Fruit fly (Drosophila melanogaster): ENCODE data around the gene CG15211.

Gene CG15211

DNA sequence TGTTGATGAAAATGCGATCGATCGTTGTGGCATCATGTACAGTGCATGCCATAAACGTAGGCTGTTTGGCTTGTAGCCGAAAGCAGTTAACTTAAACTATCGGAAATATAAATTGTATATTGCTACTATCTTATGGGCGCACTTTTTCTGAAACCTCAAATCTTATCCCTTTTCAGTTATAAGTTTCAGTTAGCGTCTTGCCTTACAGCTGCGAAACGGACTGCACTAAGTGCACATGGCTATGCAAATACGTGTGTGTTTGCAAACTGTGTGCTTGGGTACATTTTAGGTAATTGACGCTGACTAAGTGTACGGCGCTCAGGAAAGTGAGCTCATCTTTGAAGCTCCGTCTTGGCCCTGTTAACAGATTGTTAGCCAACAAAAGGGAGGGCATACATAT, 3.3 kb downstream of the CG15211 start (continued):
- TF ChIP-seq gcm2 (GFP tag; optimal IDR thresholded peaks at IDR 0.05) (peak; percentile 16), corto (GFP tag; optimal IDR thresholded peaks at IDR 0.05) (no peak), fd64A (GFP tag; optimal IDR thresholded peaks at IDR 0.05) (no peak), CG8944 (GFP tag; optimal IDR thresholded peaks at IDR 0.05) (peak; percentile 7), kni (GFP tag; optimal IDR thresholded peaks at IDR 0.05) (no peak), CG12104 (GFP tag; optimal IDR thresholded peaks at IDR 0.05) (no peak), CG6175 (GFP tag; IDR thresholded peaks at IDR 0.05) (no peak), zf30C (GFP tag; optimal IDR thresholded peaks at IDR 0.05) (no peak), CG17912 (GFP tag; optimal IDR thresholded peaks at IDR 0.05) (no peak), Rfx (GFP tag; IDR thresholded peaks at IDR 0.05) (peak; percentile 66), CG6254 (GFP tag; optimal IDR thresholded peaks at IDR 0.05) (no peak), cas (GFP tag; IDR thresholded peaks at IDR 0.05) (no peak), nom (GFP tag; optimal IDR thresholded peaks at IDR 0.05) (no peak), Asciz (GFP tag; optimal IDR thresholded peaks at IDR 0.05) (peak; percentile 22), chif (GFP tag; optimal IDR thresholded peaks at IDR 0.05) (peak in 1 of 2 experiments; percentile 14), sd (tag; optimal IDR thresholded peaks at IDR 0.05) (no peak), CG4282 (GFP tag; optimal IDR thresholded peaks at IDR 0.05) (no peak), jing (GFP tag; optimal IDR thresholded peaks at IDR 0.05) (no peak), CG10321 (GFP tag; IDR thresholded peaks at IDR 0.05) (no peak), aop (GFP tag; IDR thresholded peaks at IDR 0.05) (no peak), Doc3 (GFP tag; IDR thresholded peaks at IDR 0.05; ENCODE audit: partially characterized antibody) (no peak), Max (GFP tag; optimal IDR thresholded peaks at IDR 0.05) (no peak), CG7372 (GFP tag; IDR thresholded peaks at IDR 0.05) (0 out of 2 replicates have a peak, but pooled peaks have one; percentile 43), amos (GFP tag; IDR thresholded peaks at IDR 0.05; ENCODE audit: partially characterized antibody) (no peak), shn (GFP tag; optimal IDR thresholded peaks at IDR 0.05) (no peak), CG15696 (tag; optimal IDR thresholded peaks at IDR 0.05) (no peak), CG4617 (GFP tag; optimal IDR thresholded peaks at IDR 0.05; ENCODE audit: borderline replicate concordance) (no peak), ERR (GFP tag; optimal IDR thresholded peaks at IDR 0.05) (no peak), yki (optimal IDR thresholded peaks at IDR 0.05) (no peak), Fer2 (tag; optimal IDR thresholded peaks at IDR 0.05) (no peak), CG15269 (tag; optimal IDR thresholded peaks at IDR 0.05) (peak; percentile 69), Lpt (GFP tag; optimal IDR thresholded peaks at IDR 0.05) (no peak), CG16779 (GFP tag; IDR thresholded peaks at IDR 0.05) (no peak), CG9215 (GFP tag; IDR thresholded peaks at IDR 0.05) (peak; percentile 22; the same call in 1 of the 2 replicates), CG17802 (tag; optimal IDR thresholded peaks at IDR 0.05) (no peak), tap (tag; optimal IDR thresholded peaks at IDR 0.05) (peak; percentile 45), Ets65A (GFP tag) (peak; percentile 93), CG42726 (GFP tag; IDR thresholded peaks at IDR 0.05; ENCODE audit: partially characterized antibody) (no peak), twi (tag; optimal IDR thresholded peaks at IDR 0.05) (no peak), NC2α (GFP tag; optimal IDR thresholded peaks at IDR 0.05) (no peak), CG7745 (tag; optimal IDR thresholded peaks at IDR 0.05) (no peak), CG10959 (GFP tag; IDR thresholded peaks at IDR 0.05) (no peak), CkIIα-i1 (GFP tag; IDR thresholded peaks at IDR 0.05) (no peak), trem (tag; optimal IDR thresholded peaks at IDR 0.05) (no peak), CrebB (tag; optimal IDR thresholded peaks at IDR 0.05) (no peak), Dll (GFP tag; IDR thresholded peaks at IDR 0.05; ENCODE audit: partially characterized antibody) (no peak), nmo (GFP tag; optimal IDR thresholded peaks at IDR 0.05) (peak; percentile 35), CG12744 (GFP tag; optimal IDR thresholded peaks at IDR 0.05) (no peak), tin (GFP tag; optimal IDR thresholded peaks at IDR 0.05) (no peak), CG14860 (GFP tag; IDR thresholded peaks at IDR 0.05; ENCODE audit: partially characterized antibody) (no peak), E2f2 (GFP tag; IDR thresholded peaks at IDR 0.05) (peak; percentile 31; the same call in 1 of the 2 replicates), Xrp1 (GFP tag; IDR thresholded peaks at IDR 0.05) (peak; percentile 44; the same call in 1 of the 2 replicates)
